Worm (Caenorhabditis elegans) whole organism, L1 larva: ENCODE data around the gene T09A5.5.

Source experiments
- C04F5.9 ChIP-seq: sonication (generic microtip); optimal IDR thresholded peaks from 2 replicates; lab custom pipeline; 2016; ENCODE audit warnings: missing genetic modification characterization, missing compliant biosample characterization
- C16A3.4 ChIP-seq: fragments of 150-350 bp; optimal IDR thresholded peaks from 2 replicates; lab custom pipeline; 2014; ENCODE audit warnings: missing biosample characterization, missing genetic modification characterization
- C34B4.2 ChIP-seq: sonication (generic microtip); optimal IDR thresholded peaks from 2 replicates; lab custom pipeline; 2017; ENCODE audit warnings: mild to moderate bottlenecking, missing genetic modification characterization, missing compliant biosample characterization
- F16B12.6 ChIP-seq: fragments of 150-350 bp; optimal IDR thresholded peaks from 2 replicates; lab custom pipeline; 2014; ENCODE audit warnings: missing biosample characterization, missing genetic modification characterization
- Y116A8C.19 ChIP-seq: sonication (generic microtip); optimal IDR thresholded peaks from 2 replicates; lab custom pipeline; 2016; ENCODE audit warnings: missing compliant biosample characterization, missing genetic modification characterization, borderline replicate concordance
- alr-1 ChIP-seq: fragments of 200-800 bp; sonication (Bioruptor generic); optimal IDR thresholded peaks from 2 replicates; lab custom pipeline; 2018; ENCODE audit warnings: borderline replicate concordance, mild to moderate bottlenecking, missing genetic modification characterization, missing compliant biosample characterization
- aly-2 ChIP-seq: fragments of 150-350 bp; optimal IDR thresholded peaks from 2 replicates; lab custom pipeline; 2014; ENCODE audit warnings: missing biosample characterization, missing genetic modification characterization
- ama-1 ChIP-seq: fragments of 150-350 bp; optimal IDR thresholded peaks from 2 replicates; lab custom pipeline; 2014
- blmp-1 ChIP-seq: fragments of 150-350 bp; optimal IDR thresholded peaks from 2 replicates; lab custom pipeline; 2014; ENCODE audit warnings: missing biosample characterization, missing genetic modification characterization
- ceh-8 ChIP-seq: fragments of 200-800 bp; sonication (Bioruptor generic); optimal IDR thresholded peaks from 2 replicates; lab custom pipeline; 2018; ENCODE audit warnings: mild to moderate bottlenecking, missing genetic modification characterization, moderate library complexity, missing compliant biosample characterization
- ceh-82 ChIP-seq, 3 experiments: fragments of 150-350 bp in 1 of 3; sonication (generic microtip) in 2 of 3; optimal IDR thresholded peaks; 2 replicates each; lab custom pipeline; 2014 to 2017; ENCODE audit warnings: missing biosample characterization in 3 of 3, missing genetic modification characterization in 3 of 3
- ceh-88 ChIP-seq: fragments of 200-800 bp; sonication (Bioruptor generic); IDR thresholded peaks from 2 replicates; pipeline ENCODE4 v1.3.6; 2022; ENCODE audit warnings: missing genetic modification characterization, missing compliant biosample characterization
- ceh-90 ChIP-seq: sonication (generic microtip); optimal IDR thresholded peaks from 2 replicates; lab custom pipeline; 2016; ENCODE audit warnings: missing genetic modification characterization, missing compliant biosample characterization
- ces-1 ChIP-seq: fragments of 150-350 bp; optimal IDR thresholded peaks from 2 replicates; lab custom pipeline; 2014; ENCODE audit warnings: missing biosample characterization, missing genetic modification reagents, missing genetic modification characterization
- efl-1 ChIP-seq, 4 experiments: fragments of 150-350 bp; optimal IDR thresholded peaks in 3 of 4; peaks in 1 of 4; 1 replicate in 1 of 4; 2 replicates in 3 of 4; lab custom pipeline; 2014; ENCODE audit warnings: missing biosample characterization in 2 of 4, missing genetic modification characterization in 2 of 4, missing genetic modification reagents in 2 of 4
- efl-3 ChIP-seq: fragments of 200-800 bp; sonication (Bioruptor generic); optimal IDR thresholded peaks from 2 replicates; lab custom pipeline; 2018; ENCODE audit warnings: mild to moderate bottlenecking, missing genetic modification characterization, missing compliant biosample characterization
- egl-13 ChIP-seq: sonication (generic microtip); optimal IDR thresholded peaks from 2 replicates; lab custom pipeline; 2016; ENCODE audit warnings: missing genotype, missing genetic modification reagents, missing genetic modification characterization, missing compliant biosample characterization
- fkh-10 ChIP-seq: sonication (generic microtip); optimal IDR thresholded peaks from 2 replicates; lab custom pipeline; 2017; ENCODE audit warnings: missing biosample characterization, missing genetic modification reagents, missing genetic modification characterization
- grh-1 ChIP-seq: fragments of 200-800 bp; sonication (Bioruptor generic); IDR thresholded peaks from 2 replicates; pipeline ENCODE4 v1.3.6; 2022; ENCODE audit warnings: missing genetic modification reagents, missing genetic modification characterization, missing compliant biosample characterization
- hlh-17 ChIP-seq: fragments of 200-800 bp; sonication (Bioruptor generic); optimal IDR thresholded peaks from 2 replicates; lab custom pipeline; 2018; ENCODE audit warnings: missing genetic modification characterization, mild to moderate bottlenecking, missing compliant biosample characterization, moderate library complexity, borderline replicate concordance
- hpl-2 ChIP-seq: fragments of 150-350 bp; optimal IDR thresholded peaks from 2 replicates; lab custom pipeline; 2014; ENCODE audit warnings: missing biosample characterization, missing genetic modification reagents, missing genetic modification characterization
- irx-1 ChIP-seq: sonication (generic microtip); optimal IDR thresholded peaks from 2 replicates; lab custom pipeline; 2016; ENCODE audit warnings: missing genetic modification characterization, missing compliant biosample characterization
- isw-1 ChIP-seq: fragments of 200-800 bp; sonication (Bioruptor generic); IDR thresholded peaks from 2 replicates; pipeline ENCODE4 v1.3.6; 2022; ENCODE audit warnings: missing genetic modification characterization, missing compliant biosample characterization
- lin-15B ChIP-seq: fragments of 150-350 bp; sonication (generic microtip); optimal IDR thresholded peaks from 3 replicates; lab custom pipeline; 2014; ENCODE audit warnings: missing biosample characterization, missing genetic modification characterization
- lin-35 ChIP-seq, 2 experiments: fragments of 150-350 bp; optimal IDR thresholded peaks; 2 replicates each; lab custom pipeline; 2014; ENCODE audit warnings: missing biosample characterization in 2 of 2, missing genetic modification characterization in 2 of 2, missing genetic modification reagents in 2 of 2
- lin-39 ChIP-seq: fragments of 150-350 bp; optimal IDR thresholded peaks from 2 replicates; lab custom pipeline; 2014; ENCODE audit warnings: missing biosample characterization, missing genetic modification reagents, missing genetic modification characterization
- mab-9 ChIP-seq: fragments of 200-800 bp; sonication (Bioruptor generic); IDR thresholded peaks from 2 replicates; pipeline ENCODE4 v1.3.6; 2022; ENCODE audit warnings: missing genetic modification reagents, missing genetic modification characterization, missing compliant biosample characterization
- mdl-1 ChIP-seq, 2 experiments: fragments of 150-350 bp; optimal IDR thresholded peaks; 2 replicates each; lab custom pipeline; 2014 to 2017; ENCODE audit warnings: missing biosample characterization in 2 of 2, missing genetic modification characterization in 2 of 2, inconsistent platforms in 1 of 2
- mef-2 ChIP-seq: fragments of 150-350 bp; optimal IDR thresholded peaks from 2 replicates; lab custom pipeline; 2014; ENCODE audit warnings: missing biosample characterization, missing genetic modification characterization
- mep-1 ChIP-seq: fragments of 150-350 bp; optimal IDR thresholded peaks from 2 replicates; lab custom pipeline; 2014; ENCODE audit warnings: missing biosample characterization, missing genetic modification characterization
- nhr-11 ChIP-seq: fragments of 150-350 bp; optimal IDR thresholded peaks from 2 replicates; lab custom pipeline; 2014; ENCODE audit warnings: missing biosample characterization, missing genetic modification characterization
- nhr-12 ChIP-seq: sonication (generic microtip); optimal IDR thresholded peaks from 2 replicates; lab custom pipeline; 2017; ENCODE audit warnings: missing biosample characterization, missing genetic modification characterization
- nhr-237 ChIP-seq: fragments of 150-350 bp; optimal IDR thresholded peaks from 2 replicates; lab custom pipeline; 2014; ENCODE audit warnings: missing biosample characterization, missing genetic modification characterization
- nhr-71 ChIP-seq: sonication (generic microtip); optimal IDR thresholded peaks from 2 replicates; lab custom pipeline; 2016; ENCODE audit warnings: mild to moderate bottlenecking, missing genetic modification characterization, moderate library complexity, missing compliant biosample characterization
- nhr-76 ChIP-seq: sonication (generic microtip); optimal IDR thresholded peaks from 2 replicates; lab custom pipeline; 2017; ENCODE audit warnings: missing biosample characterization, missing genetic modification characterization
- nhr-84 ChIP-seq: sonication (generic microtip); optimal IDR thresholded peaks from 2 replicates; lab custom pipeline; 2017; ENCODE audit warnings: missing biosample characterization, missing genetic modification characterization
- nhr-90 ChIP-seq: sonication (generic microtip); optimal IDR thresholded peaks from 2 replicates; lab custom pipeline; 2016; ENCODE audit warnings: mild to moderate bottlenecking, missing genetic modification characterization, missing compliant biosample characterization; ENCODE audit not compliant: poor library complexity
- rnt-1 ChIP-seq: sonication (generic microtip); optimal IDR thresholded peaks from 2 replicates; lab custom pipeline; 2016; ENCODE audit warnings: mild to moderate bottlenecking, missing genetic modification characterization, moderate library complexity, missing compliant biosample characterization
- skn-1 ChIP-seq: fragments of 150-350 bp; optimal IDR thresholded peaks from 2 replicates; lab custom pipeline; 2014; ENCODE audit warnings: missing biosample characterization, missing genetic modification characterization
- snpc-4 ChIP-seq: fragments of 150-350 bp; optimal IDR thresholded peaks from 2 replicates; lab custom pipeline; 2014; ENCODE audit warnings: missing biosample characterization, missing genetic modification characterization
- snu-23 ChIP-seq: sonication (generic microtip); optimal IDR thresholded peaks from 2 replicates; lab custom pipeline; 2016; ENCODE audit warnings: missing genetic modification characterization, missing compliant biosample characterization
- sox-4 ChIP-seq: sonication (generic microtip); optimal IDR thresholded peaks from 2 replicates; lab custom pipeline; 2016; ENCODE audit warnings: missing genetic modification characterization, missing compliant biosample characterization
- sptf-1 ChIP-seq: fragments of 150-350 bp; optimal IDR thresholded peaks from 2 replicates; lab custom pipeline; 2014; ENCODE audit warnings: missing biosample characterization, missing genetic modification characterization
- sup-37 ChIP-seq: fragments of 200-800 bp; sonication (Bioruptor generic); optimal IDR thresholded peaks from 2 replicates; lab custom pipeline; 2018; ENCODE audit warnings: mild to moderate bottlenecking, missing genetic modification characterization, missing compliant biosample characterization
- unc-30 ChIP-seq: sonication (generic microtip); optimal IDR thresholded peaks from 2 replicates; lab custom pipeline; 2017; ENCODE audit warnings: missing biosample characterization, missing genetic modification characterization
- unc-62 ChIP-seq: fragments of 150-350 bp; optimal IDR thresholded peaks from 2 replicates; lab custom pipeline; 2014; ENCODE audit warnings: missing biosample characterization, missing genetic modification reagents, missing genetic modification characterization
- unc-86 ChIP-seq: sonication (generic microtip); optimal IDR thresholded peaks from 2 replicates; lab custom pipeline; 2016; ENCODE audit warnings: missing genetic modification characterization, missing compliant biosample characterization
- unc-98 ChIP-seq: fragments of 200-800 bp; sonication (Bioruptor generic); IDR thresholded peaks from 2 replicates; pipeline ENCODE4 v1.3.6; 2022; ENCODE audit warnings: missing genetic modification characterization, missing compliant biosample characterization
- xbp-1 ChIP-seq: sonication (generic microtip); optimal IDR thresholded peaks from 2 replicates; lab custom pipeline; 2016; ENCODE audit warnings: missing genetic modification characterization, missing compliant biosample characterization
- zag-1 ChIP-seq: fragments of 150-350 bp; optimal IDR thresholded peaks from 2 replicates; lab custom pipeline; 2014; ENCODE audit warnings: missing biosample characterization, missing genetic modification characterization
- zip-4 ChIP-seq: fragments of 200-800 bp; sonication (Bioruptor generic); optimal IDR thresholded peaks from 2 replicates; lab custom pipeline; 2018; ENCODE audit warnings: mild to moderate bottlenecking, missing genetic modification characterization, moderate library complexity, missing compliant biosample characterization
- ztf-11 ChIP-seq, 2 experiments: sonication (generic microtip); optimal IDR thresholded peaks; 2 replicates each; lab custom pipeline; 2016 to 2017; ENCODE audit warnings: missing genetic modification characterization in 2 of 2, missing biosample characterization in 1 of 2, missing compliant biosample characterization in 1 of 2
- ztf-4 ChIP-seq: fragments of 150-350 bp; optimal IDR thresholded peaks from 2 replicates; lab custom pipeline; 2014; ENCODE audit warnings: missing biosample characterization, missing genetic modification characterization

The T09A5.5 gene

ce11 chrII:7857485-7858010, 4.0 kb upstream of the T09A5.5 start, which contains the start of the genes cec-3 and T09A5.15:
Gene cec-3 (minus strand): TSS chrII:7857600.
Gene T09A5.15 (plus strand): TSS chrII:7857960.
- TF ChIP-seq C16A3.4 (tag; lab: Kevin White, UChicago) (peak; percentile 66), unc-62 (GFP tag; lab: Kevin White, UChicago) (no peak), isw-1 (GFP tag; lab: Robert Waterston, UW) (peak; percentile 40), snu-23 (GFP tag; lab: Kevin White, UChicago) (peak; percentile 72), ztf-11 (tag; optimal IDR thresholded peaks at IDR 0.05; lab: Kevin White, UChicago) (peak in 1 of 2 experiments; percentile 63), efl-3 (GFP tag; lab: Kevin White, UChicago) (no peak), efl-1 (optimal IDR thresholded peaks at IDR 0.05; lab: Kevin White, UChicago) (peak; percentile 54 to 65), efl-1 (GFP tag; optimal IDR thresholded peaks at IDR 0.05 in 1 of 2; lab: Kevin White, UChicago) (peak; percentile 53 to 96), F16B12.6 (peak; percentile 18), C04F5.9 (tag; lab: Kevin White, UChicago) (peak; percentile 23), ama-1 (no peak), irx-1 (tag; lab: Kevin White, UChicago) (peak; percentile 8), nhr-90 (tag; lab: Kevin White, UChicago) (peak; percentile 65), ceh-90 (tag; lab: Kevin White, UChicago) (no peak), sptf-1 (no peak), sox-4 (no peak), unc-30 (no peak), mef-2 (no peak), lin-15B (tag; lab: Kevin White, UChicago) (peak; percentile 20), ceh-82 (tag; optimal IDR thresholded peaks at IDR 0.05; lab: Kevin White, UChicago) (peak in 2 of 3 experiments; percentile 20 to 33), blmp-1 (peak; percentile 36), skn-1 (tag; lab: Kevin White, UChicago) (peak; percentile 45), ceh-88 (GFP tag; lab: Robert Waterston, UW) (peak; percentile 48; the same call in 1 of the 2 replicates), nhr-11 (tag; lab: Kevin White, UChicago) (no peak), snpc-4 (no peak), hpl-2 (no peak), xbp-1 (tag; lab: Kevin White, UChicago) (peak; percentile 56), aly-2 (tag; lab: Kevin White, UChicago) (no peak), nhr-71 (tag; lab: Kevin White, UChicago) (peak; percentile 77), egl-13 (tag; lab: Kevin White, UChicago) (peak; percentile 39), mdl-1 (tag; optimal IDR thresholded peaks at IDR 0.05; lab: Kevin White, UChicago) (no peak), zip-4 (GFP tag; lab: Kevin White, UChicago) (no peak), ces-1 (GFP tag; lab: Kevin White, UChicago) (no peak), fkh-10 (no peak), lin-39 (tag; lab: Kevin White, UChicago) (no peak), nhr-237 (tag; lab: Kevin White, UChicago) (no peak), ztf-4 (tag; lab: Kevin White, UChicago) (no peak), lin-35 (GFP tag; optimal IDR thresholded peaks at IDR 0.05; lab: Kevin White, UChicago) (peak; percentile 40 to 71), mab-9 (GFP tag; lab: Robert Waterston, UW) (no peak), ceh-8 (GFP tag; lab: Kevin White, UChicago) (no peak), grh-1 (no peak), nhr-76 (tag; lab: Kevin White, UChicago) (no peak), rnt-1 (tag; lab: Kevin White, UChicago) (peak; percentile 49), unc-98 (GFP tag; lab: Robert Waterston, UW) (no peak), zag-1 (tag; lab: Kevin White, UChicago) (no peak), sup-37 (no peak), nhr-12 (tag; lab: Kevin White, UChicago) (no peak), hlh-17 (GFP tag; lab: Kevin White, UChicago) (no peak), mep-1 (tag; lab: Kevin White, UChicago) (peak; percentile 48), Y116A8C.19 (tag; lab: Kevin White, UChicago) (no peak), nhr-84 (tag; lab: Kevin White, UChicago) (no peak), alr-1 (tag; lab: Kevin White, UChicago) (no peak), unc-86 (tag; lab: Kevin White, UChicago) (peak; percentile 11), C34B4.2 (no peak)
